Fruit fly (Drosophila melanogaster) whole organism, wandering third instar larva: ENCODE results near the gene CG31109.

Experiments
- Vsx2 ChIP-seq: fragments of 200-300, 225-300 bp; sonication (Bioruptor generic); optimal IDR thresholded peaks from 2 replicates; lab custom pipeline; 2018; ENCODE audit warnings: missing biosample characterization, missing genetic modification characterization; ENCODE audit not compliant: partially characterized antibody
- jim ChIP-seq: fragments of 175-275, 200-325 bp; sonication (Bioruptor generic); optimal IDR thresholded peaks from 2 replicates; lab custom pipeline; 2016; ENCODE audit warnings: missing biosample characterization, mild to moderate bottlenecking, missing genetic modification characterization

DNA sequence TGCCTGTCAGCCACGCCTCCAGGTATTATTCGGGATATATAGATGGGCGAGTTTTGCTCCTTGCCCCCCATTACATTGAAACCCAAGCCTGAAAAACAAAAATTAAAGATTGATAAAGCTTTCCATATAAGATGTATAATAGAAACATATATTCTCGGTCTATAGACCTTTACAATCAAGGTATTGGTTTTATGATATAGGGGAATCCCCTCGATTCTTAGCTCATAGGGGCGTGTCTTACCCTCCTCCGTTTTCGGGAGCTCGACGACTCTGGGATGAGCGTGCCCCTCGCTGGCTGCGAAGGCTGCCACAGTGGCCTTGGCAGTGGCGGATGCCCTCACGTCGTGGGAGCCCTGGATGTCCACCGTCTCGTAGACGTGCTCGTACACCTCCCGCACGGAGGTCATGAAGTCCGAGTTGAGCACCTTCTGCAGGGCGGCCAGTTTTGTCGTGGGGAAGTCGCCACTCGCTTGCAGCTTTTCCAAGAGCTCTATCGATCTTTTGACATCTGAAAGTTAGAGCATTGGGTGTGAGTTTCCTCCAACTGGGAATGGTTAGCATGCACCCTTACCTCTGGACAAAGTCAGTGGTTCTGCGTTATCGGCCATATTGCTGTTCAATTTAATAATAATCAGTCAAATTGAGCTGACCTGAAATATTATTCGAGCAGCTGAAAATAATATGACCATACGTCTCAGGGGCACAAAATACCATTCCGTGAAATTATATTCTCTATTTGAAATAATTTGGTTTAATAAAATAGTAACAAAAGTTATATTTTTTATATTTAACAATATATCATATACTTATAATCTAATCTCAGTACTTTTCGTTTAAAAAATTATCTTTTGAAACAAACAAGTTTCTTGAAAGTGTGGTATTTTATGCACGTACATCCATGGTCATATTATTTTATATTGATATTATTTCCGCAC, 10.7 kb upstream of the CG31109 start, which contains the start of the genes veli and PQBP1:
- TF ChIP-seq Vsx2 (GFP tag; lab: Kevin White, UChicago): no peak
- no peak for TF ChIP-seq jim (GFP tag; lab: Kevin White, UChicago)
